Worm (Caenorhabditis elegans): ENCODE results near the gene K07F5.22.
"Not testable (repeated sequence)": the region's sequence is repeated elsewhere in the genome, so short reads cannot be mapped to it uniquely, and the experiment has no call there.

K07F5.22 gene

DNA sequence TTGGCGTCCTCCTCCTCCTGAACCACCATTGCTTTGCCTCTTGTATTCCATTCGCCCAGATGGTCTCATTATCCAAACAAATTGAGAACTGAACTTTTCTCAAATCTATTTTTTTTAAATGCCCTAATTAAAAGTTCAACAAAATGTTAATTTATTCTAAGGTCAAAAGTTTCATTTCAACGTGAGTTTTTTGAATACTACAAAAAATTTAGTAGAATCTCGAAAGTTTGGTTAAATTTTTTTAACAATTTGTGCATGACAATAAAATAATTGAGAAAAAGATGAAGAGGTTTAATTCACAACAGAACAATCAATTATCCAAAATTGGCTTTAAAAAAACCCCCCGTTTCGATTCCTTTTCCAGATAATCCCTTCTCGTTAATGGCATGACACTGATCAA lies 27.1 kb downstream of the K07F5.22 start, which contains the start of gene F32B6.4:
Gene F32B6.4, minus strand, starts transcription at position 101 of the 400 bp plus-strand sequence.
- TF ChIP-seq dmd-8 (GFP tag; IDR thresholded peaks at IDR 0.05) (no peak), lsy-2 (tag; optimal IDR thresholded peaks at IDR 0.05) (no peak), nhr-111 (GFP tag; optimal IDR thresholded peaks at IDR 0.05) (no peak), nhr-11 (tag; optimal IDR thresholded peaks at IDR 0.05) (no peak), vab-7 (GFP tag; IDR thresholded peaks at IDR 0.05) (no peak), F49E8.2 (tag; optimal IDR thresholded peaks at IDR 0.05; ENCODE audit: borderline replicate concordance) (no peak), tra-1 (GFP tag; IDR thresholded peaks at IDR 0.05) (no peak), lim-7 (GFP tag; IDR thresholded peaks at IDR 0.05) (no peak), nhr-25 (tag; optimal IDR thresholded peaks at IDR 0.05; ENCODE audit: borderline replicate concordance, insufficient read depth) (no peak), daf-8 (GFP tag; IDR thresholded peaks at IDR 0.05) (no peak), dve-1 (tag; optimal IDR thresholded peaks at IDR 0.05; ENCODE audit: insufficient read depth) (no peak), lin-1 (GFP tag; IDR thresholded peaks at IDR 0.05) (no peak), nhr-6 (tag; optimal IDR thresholded peaks at IDR 0.05) (no peak), zag-1 (tag; optimal IDR thresholded peaks at IDR 0.05) (no peak)

DNA sequence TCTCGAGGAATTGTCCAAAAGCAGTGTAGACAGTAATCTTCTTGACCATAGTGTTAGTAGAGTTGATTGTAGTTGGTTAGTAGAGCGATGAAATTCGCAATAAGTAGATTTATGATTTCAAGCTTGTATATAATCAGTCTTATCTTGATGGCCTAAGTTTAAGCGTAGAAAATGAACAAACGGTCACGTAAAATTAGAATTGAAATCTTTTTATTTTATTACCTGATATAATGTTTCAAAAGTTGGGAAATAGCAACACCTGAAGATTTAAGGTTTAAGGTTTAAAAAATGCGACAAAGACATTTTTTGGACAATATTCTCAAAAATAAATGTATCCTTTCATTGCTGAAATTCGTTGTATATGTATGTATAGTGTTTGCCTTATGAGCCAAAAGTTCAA lies 28.8 kb downstream of the K07F5.22 start, which contains the start of gene sss-1:
Gene sss-1, minus strand, starts transcription at position 101 of the 400 bp plus-strand sequence.
- not testable (repeated sequence) for TF ChIP-seq attf-4 (tag; optimal IDR thresholded peaks at IDR 0.05); D1046.2 (GFP tag; IDR thresholded peaks at IDR 0.05); madf-9 (GFP tag; conservative IDR thresholded peaks at IDR 0.05)

- 0 out of 2 replicates have a peak, but pooled peaks have one; percentile 57 for TF ChIP-seq F26F4.8 (GFP tag; conservative IDR thresholded peaks at IDR 0.05)
Measured at ce11 chrIV:9894331-9894730, 29.5 kb downstream of the K07F5.22 start, which contains the start of gene msp-77. Gene msp-77, plus strand, starts transcription at chrIV:9894631.

ce11 chrIV:9895088-9895487 lies 30.2 kb downstream of the K07F5.22 start, which contains the start of gene ssp-32:
Gene ssp-32, plus strand, starts transcription at chrIV:9895388.
- TF ChIP-seq madf-9 (GFP tag; conservative IDR thresholded peaks at IDR 0.05), result no peak
- TF ChIP-seq daf-16 (GFP tag; optimal IDR thresholded peaks at IDR 0.05), result no peak
- TF ChIP-seq daf-16 (tag; optimal IDR thresholded peaks at IDR 0.05), result no peak
- TF ChIP-seq skn-1 (tag; optimal IDR thresholded peaks at IDR 0.05), result no peak
- no peak for TF ChIP-seq nhr-48 (tag; optimal IDR thresholded peaks at IDR 0.05)
- TF ChIP-seq mxl-3 (GFP tag; optimal IDR thresholded peaks at IDR 0.05), result no peak
- TF ChIP-seq zfp-3 (GFP tag; conservative IDR thresholded peaks at IDR 0.05), result no peak
- no peak for TF ChIP-seq Y75B8A.6 (GFP tag; IDR thresholded peaks at IDR 0.05)
- TF ChIP-seq ZK337.2 (GFP tag; IDR thresholded peaks at IDR 0.05), result no peak
- no peak for TF ChIP-seq mdl-1 (tag; optimal IDR thresholded peaks at IDR 0.05)
- no peak for TF ChIP-seq ctbp-1 (GFP tag; IDR thresholded peaks at IDR 0.05)
- no peak for TF ChIP-seq ceh-28 (tag; optimal IDR thresholded peaks at IDR 0.05)
- no peak for TF ChIP-seq ZK546.5 (tag; optimal IDR thresholded peaks at IDR 0.05)
- TF ChIP-seq dve-1 (tag; optimal IDR thresholded peaks at IDR 0.05; ENCODE audit: insufficient read depth), result no peak
- TF ChIP-seq spr-3 (GFP tag; optimal IDR thresholded peaks at IDR 0.05), result no peak
- no peak for TF ChIP-seq ceh-82 (tag; optimal IDR thresholded peaks at IDR 0.05)
- no peak for TF ChIP-seq dmd-6 (GFP tag; IDR thresholded peaks at IDR 0.05)
- no peak for TF ChIP-seq nhr-102 (tag; optimal IDR thresholded peaks at IDR 0.05)
- TF ChIP-seq tra-1 (GFP tag; IDR thresholded peaks at IDR 0.05), result no peak
- TF ChIP-seq saeg-2 (GFP tag; IDR thresholded peaks at IDR 0.05), result no peak

Measured in whole organism, L4 larva.